Worm (Caenorhabditis elegans) whole organism, late embryonic: ENCODE results near the gene F49E11.7.

Experiments used
- C08G9.2 ChIP-seq: sonication (generic microtip); optimal IDR thresholded peaks from 2 replicates; lab custom pipeline; 2016; ENCODE audit warnings: mild to moderate bottlenecking, missing genetic modification characterization, moderate library complexity, missing compliant biosample characterization
- C38D4.7 ChIP-seq: fragments of 200-800 bp; sonication (Bioruptor generic); optimal IDR thresholded peaks from 2 replicates; lab custom pipeline; 2018; ENCODE audit warnings: mild to moderate bottlenecking, missing genetic modification characterization, moderate library complexity, missing compliant biosample characterization
- T23F11.4 ChIP-seq: fragments of 200-800 bp; sonication (Bioruptor generic); optimal IDR thresholded peaks from 2 replicates; lab custom pipeline; 2018; ENCODE audit warnings: mild to moderate bottlenecking, missing genetic modification characterization, missing compliant biosample characterization
- Y22D7AL.16 ChIP-seq: sonication (generic microtip); optimal IDR thresholded peaks from 2 replicates; lab custom pipeline; 2016; ENCODE audit warnings: missing genetic modification characterization, missing compliant biosample characterization
- ahr-1 ChIP-seq: sonication (generic microtip); optimal IDR thresholded peaks from 2 replicates; lab custom pipeline; 2016; ENCODE audit warnings: missing genetic modification characterization, missing compliant biosample characterization
- ceh-14 ChIP-seq: sonication (generic microtip); optimal IDR thresholded peaks from 2 replicates; lab custom pipeline; 2016; ENCODE audit warnings: missing genotype, missing genetic modification characterization, missing compliant biosample characterization
- ceh-19 ChIP-seq: fragments of 200-800 bp; sonication (Bioruptor generic); optimal IDR thresholded peaks from 2 replicates; lab custom pipeline; 2018; ENCODE audit warnings: mild to moderate bottlenecking, missing genetic modification characterization, missing compliant biosample characterization
- ceh-2 ChIP-seq: sonication (generic microtip); optimal IDR thresholded peaks from 2 replicates; lab custom pipeline; 2016; ENCODE audit warnings: missing genotype, missing genetic modification characterization, missing compliant biosample characterization
- ceh-22 ChIP-seq: sonication (generic microtip); optimal IDR thresholded peaks from 2 replicates; lab custom pipeline; 2017; ENCODE audit warnings: missing biosample characterization, missing genetic modification characterization
- ceh-30 ChIP-seq: fragments of 150-350 bp; optimal IDR thresholded peaks from 2 replicates; lab custom pipeline; 2014; ENCODE audit warnings: missing biosample characterization, missing genetic modification characterization
- ceh-48 ChIP-seq: sonication (generic microtip); optimal IDR thresholded peaks from 2 replicates; lab custom pipeline; 2016; ENCODE audit warnings: missing genetic modification characterization, inconsistent platforms, missing compliant biosample characterization
- ceh-6 ChIP-seq: fragments of 200-800 bp; sonication (Bioruptor generic); optimal IDR thresholded peaks from 2 replicates; lab custom pipeline; 2018; ENCODE audit warnings: mild to moderate bottlenecking, missing genetic modification characterization, missing compliant biosample characterization
- che-1 ChIP-seq: sonication (generic microtip); optimal IDR thresholded peaks from 2 replicates; lab custom pipeline; 2016; ENCODE audit warnings: mild to moderate bottlenecking, missing genetic modification characterization, missing compliant biosample characterization
- dmd-4 ChIP-seq: sonication (generic microtip); optimal IDR thresholded peaks from 2 replicates; lab custom pipeline; 2016; ENCODE audit warnings: borderline replicate concordance, missing genetic modification characterization, missing compliant biosample characterization
- elt-4 ChIP-seq: sonication (generic microtip); optimal IDR thresholded peaks from 2 replicates; lab custom pipeline; 2016; ENCODE audit warnings: missing genetic modification characterization, missing compliant biosample characterization
- fkh-10 ChIP-seq: fragments of 150-350 bp; optimal IDR thresholded peaks from 2 replicates; lab custom pipeline; 2014; ENCODE audit warnings: missing biosample characterization, missing genetic modification reagents, missing genetic modification characterization
- gmeb-2 ChIP-seq: sonication (generic microtip); optimal IDR thresholded peaks from 2 replicates; lab custom pipeline; 2016; ENCODE audit warnings: missing genetic modification characterization, inconsistent platforms, missing compliant biosample characterization
- hlh-30 ChIP-seq: sonication (generic microtip); optimal IDR thresholded peaks from 2 replicates; lab custom pipeline; 2017; ENCODE audit warnings: antibody characterized with exemption, missing genetic modification characterization, missing compliant biosample characterization; ENCODE audit not compliant: insufficient read depth
- hlh-6 ChIP-seq: sonication (generic microtip); optimal IDR thresholded peaks from 2 replicates; lab custom pipeline; 2016; ENCODE audit warnings: missing genotype, missing genetic modification characterization, missing compliant biosample characterization
- mec-3 ChIP-seq: sonication (generic microtip); optimal IDR thresholded peaks from 2 replicates; lab custom pipeline; 2016; ENCODE audit warnings: borderline replicate concordance, missing genetic modification characterization, missing compliant biosample characterization
- npax-4 ChIP-seq: sonication (generic microtip); optimal IDR thresholded peaks from 2 replicates; lab custom pipeline; 2016; ENCODE audit warnings: missing genetic modification characterization, missing compliant biosample characterization
- pat-9 ChIP-seq: fragments of 200-800 bp; sonication (Bioruptor generic); optimal IDR thresholded peaks from 2 replicates; lab custom pipeline; 2018; ENCODE audit warnings: mild to moderate bottlenecking, missing genetic modification characterization, moderate library complexity, missing compliant biosample characterization
- pax-1 ChIP-seq: fragments of 150-350 bp; optimal IDR thresholded peaks from 2 replicates; lab custom pipeline; 2014; ENCODE audit warnings: missing biosample characterization, missing genetic modification characterization
- pha-4 ChIP-seq: fragments of 150-350 bp; optimal IDR thresholded peaks from 2 replicates; lab custom pipeline; 2018; ENCODE audit warnings: missing biosample characterization, missing genetic modification reagents, missing genetic modification characterization
- pqm-1 ChIP-seq: sonication (generic microtip); optimal IDR thresholded peaks from 2 replicates; lab custom pipeline; 2016; ENCODE audit warnings: missing genetic modification characterization, missing compliant biosample characterization
- pros-1 ChIP-seq: fragments of 150-350 bp; optimal IDR thresholded peaks from 2 replicates; lab custom pipeline; 2014; ENCODE audit warnings: missing biosample characterization, missing genetic modification reagents, missing genetic modification characterization
- rnt-1 ChIP-seq: sonication (generic microtip); optimal IDR thresholded peaks from 2 replicates; lab custom pipeline; 2016; ENCODE audit warnings: missing genetic modification characterization, missing compliant biosample characterization
- sdc-2 ChIP-seq: sonication (generic microtip); optimal IDR thresholded peaks from 2 replicates; lab custom pipeline; 2016; ENCODE audit warnings: missing genotype, missing genetic modification characterization, missing compliant biosample characterization
- sox-2 ChIP-seq: fragments of 200-800 bp; sonication (Bioruptor generic); IDR thresholded peaks from 2 replicates; pipeline ENCODE4 v1.3.6; 2022; ENCODE audit warnings: missing genetic modification reagents, missing genetic modification characterization, missing compliant biosample characterization
- sox-4 ChIP-seq: sonication (generic microtip); optimal IDR thresholded peaks from 2 replicates; lab custom pipeline; 2017; ENCODE audit warnings: mild to moderate bottlenecking, missing genetic modification characterization, inconsistent platforms, missing compliant biosample characterization
- tbx-7 ChIP-seq: sonication (generic microtip); optimal IDR thresholded peaks from 2 replicates; lab custom pipeline; 2016; ENCODE audit warnings: missing genotype, missing genetic modification characterization, missing compliant biosample characterization
- ttx-3 ChIP-seq: sonication (generic microtip); optimal IDR thresholded peaks from 2 replicates; lab custom pipeline; 2016; ENCODE audit warnings: missing genetic modification reagents, missing genetic modification characterization, missing compliant biosample characterization
- unc-3 ChIP-seq, 2 experiments: fragments of 200-800 bp in 1 of 2; sonication (Bioruptor generic) in 1 of 2; sonication (generic microtip) in 1 of 2; conservative IDR thresholded peaks in 1 of 2; optimal IDR thresholded peaks in 1 of 2; 2 replicates each; pipeline versions ENCODE4 v1.3.6 to Lab custom; 2016 to 2022; ENCODE audit warnings: missing compliant biosample characterization in 2 of 2, missing genetic modification characterization in 2 of 2, missing genetic modification reagents in 1 of 2
- zip-5 ChIP-seq: sonication (generic microtip); optimal IDR thresholded peaks from 2 replicates; lab custom pipeline; 2016; ENCODE audit warnings: missing genetic modification characterization, missing compliant biosample characterization

The F49E11.7 gene

ce11 chrIV:13082106-13082505 lies 29.4 kb downstream of the F49E11.7 start:
- TF ChIP-seq pax-1 (no peak), C38D4.7 (GFP tag; lab: Kevin White, UChicago) (no peak), unc-3 (GFP tag; conservative IDR thresholded peaks at IDR 0.05; lab: Robert Waterston, UW) (no peak), unc-3 (tag; optimal IDR thresholded peaks at IDR 0.05; lab: Kevin White, UChicago) (no peak), ceh-6 (GFP tag; lab: Kevin White, UChicago) (no peak), fkh-10 (GFP tag; lab: Kevin White, UChicago) (no peak), pros-1 (tag; lab: Kevin White, UChicago) (no peak), pha-4 (tag; lab: Kevin White, UChicago) (no peak), ceh-19 (GFP tag; lab: Kevin White, UChicago) (no peak)

ce11 chrIV:13082836-13083763 lies 30.4 kb downstream of the F49E11.7 start:
- TF ChIP-seq Y22D7AL.16, result no peak
- TF ChIP-seq hlh-30 (tag; lab: Kevin White, UChicago), result no peak
- no peak for TF ChIP-seq ceh-14 (tag; lab: Kevin White, UChicago)
- TF ChIP-seq ttx-3 (tag; lab: Kevin White, UChicago), result no peak
- no peak for TF ChIP-seq rnt-1 (tag; lab: Kevin White, UChicago)
- TF ChIP-seq ceh-48, result no peak

ce11 chrIV:13085675-13086074 lies 33.0 kb downstream of the F49E11.7 start:
- TF ChIP-seq sox-4, result no peak
- TF ChIP-seq npax-4 (tag; lab: Kevin White, UChicago), result no peak
- no peak for TF ChIP-seq gmeb-2 (tag; lab: Kevin White, UChicago)
- no peak for TF ChIP-seq C38D4.7 (GFP tag; lab: Kevin White, UChicago)
- no peak for TF ChIP-seq fkh-10 (GFP tag; lab: Kevin White, UChicago)
- no peak for TF ChIP-seq elt-4 (tag; lab: Kevin White, UChicago)
- no peak for TF ChIP-seq ceh-6 (GFP tag; lab: Kevin White, UChicago)
- no peak for TF ChIP-seq ceh-22 (tag; lab: Kevin White, UChicago)
- no peak for TF ChIP-seq sox-2 (GFP tag; lab: Robert Waterston, UW)
- no peak for TF ChIP-seq ttx-3 (tag; lab: Kevin White, UChicago)
- TF ChIP-seq mec-3 (tag; lab: Kevin White, UChicago), result no peak
- TF ChIP-seq pqm-1 (tag; lab: Kevin White, UChicago), result no peak
- TF ChIP-seq ceh-2 (tag; lab: Kevin White, UChicago), result no peak
- no peak for TF ChIP-seq ceh-30
- no peak for TF ChIP-seq pax-1
- TF ChIP-seq T23F11.4 (GFP tag; lab: Kevin White, UChicago), result no peak
- TF ChIP-seq dmd-4 (tag; lab: Kevin White, UChicago), result no peak

ce11 chrIV:13086705-13087104 lies 34.0 kb downstream of the F49E11.7 start, which contains the start of gene spin-2:
spin-2 (plus strand) TSS chrIV:13087005.
- TF ChIP-seq elt-4 (tag; lab: Kevin White, UChicago), result no peak

ce11 chrIV:13089671-13090242 lies 37.1 kb downstream of the F49E11.7 start:
- TF ChIP-seq tbx-7 (tag; lab: Kevin White, UChicago), result no peak
- no peak for TF ChIP-seq sdc-2 (tag; lab: Kevin White, UChicago)
- no peak for TF ChIP-seq che-1 (tag; lab: Kevin White, UChicago)
- TF ChIP-seq ceh-30, result no peak
- TF ChIP-seq ceh-2 (tag; lab: Kevin White, UChicago), result no peak
- TF ChIP-seq ceh-6 (GFP tag; lab: Kevin White, UChicago), result no peak
- peak; percentile 21 for TF ChIP-seq hlh-6 (tag; lab: Kevin White, UChicago)
- TF ChIP-seq zip-5, result no peak
- no peak for TF ChIP-seq pat-9 (tag; lab: Kevin White, UChicago)
- TF ChIP-seq Y22D7AL.16, result no peak
- no peak for TF ChIP-seq ahr-1 (tag; lab: Kevin White, UChicago)
- TF ChIP-seq C08G9.2 (tag; lab: Kevin White, UChicago), result peak; percentile 35
- TF ChIP-seq pqm-1 (tag; lab: Kevin White, UChicago), result no peak
- TF ChIP-seq, all 69 proteins: peak for 2
